Worm (Caenorhabditis elegans): Measurements from ENCODE around the gene fbxb-19.

fbxb-19 gene

DNA sequence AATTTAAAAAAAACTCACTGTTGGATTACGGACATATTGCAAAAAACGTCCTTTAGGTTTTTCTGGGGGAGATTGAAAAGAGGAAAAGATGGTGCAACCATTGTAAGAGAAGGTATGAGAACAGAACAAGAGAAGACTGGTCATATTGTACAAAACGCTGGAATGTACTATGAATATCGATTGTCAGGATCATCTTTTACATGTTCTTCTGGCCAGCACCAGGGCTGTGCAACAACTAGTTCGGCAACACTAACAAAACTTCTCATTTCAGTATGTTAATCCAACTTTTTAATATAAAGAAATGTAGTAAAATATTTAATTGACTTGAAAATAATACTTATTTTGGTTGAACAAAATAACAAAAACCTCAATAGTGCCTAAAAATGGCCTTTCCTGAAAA lies 14.4 kb upstream of the fbxb-19 start, which contains the start of gene fbxb-47:
Gene fbxb-47, minus strand, starts transcription at position 101 of the 400 bp plus-strand sequence.
- TF ChIP-seq aly-2 (tag; optimal IDR thresholded peaks at IDR 0.05): no peak
- TF ChIP-seq zip-4 (GFP tag; optimal IDR thresholded peaks at IDR 0.05): no peak
- TF ChIP-seq unc-130 (tag; optimal IDR thresholded peaks at IDR 0.05): no peak
- no peak for TF ChIP-seq nhr-84 (tag; optimal IDR thresholded peaks at IDR 0.05)
- no peak for TF ChIP-seq aha-1 (tag; optimal IDR thresholded peaks at IDR 0.05)
- TF ChIP-seq nhr-47 (tag; optimal IDR thresholded peaks at IDR 0.05): no peak
- TF ChIP-seq nhr-12 (tag; optimal IDR thresholded peaks at IDR 0.05): no peak
- no peak for TF ChIP-seq elt-2 (tag; optimal IDR thresholded peaks at IDR 0.05)
- TF ChIP-seq C34B4.2 (tag; optimal IDR thresholded peaks at IDR 0.05): no peak
- no peak for TF ChIP-seq lin-39 (tag; optimal IDR thresholded peaks at IDR 0.05)
- no peak for TF ChIP-seq efl-1 (optimal IDR thresholded peaks at IDR 0.05)
- TF ChIP-seq efl-1 (GFP tag; optimal IDR thresholded peaks at IDR 0.05 in 1 of 2): no peak
- TF ChIP-seq lin-13 (GFP tag; optimal IDR thresholded peaks at IDR 0.05): no peak
- TF ChIP-seq ceh-88 (GFP tag; IDR thresholded peaks at IDR 0.05): no peak
- TF ChIP-seq nhr-71 (tag; optimal IDR thresholded peaks at IDR 0.05): no peak
- TF ChIP-seq pag-3 (tag; optimal IDR thresholded peaks at IDR 0.05; ENCODE audit: borderline replicate concordance, insufficient read depth): no peak
- TF ChIP-seq ceh-82 (tag; optimal IDR thresholded peaks at IDR 0.05): no peak
- TF ChIP-seq lin-14 (GFP tag; optimal IDR thresholded peaks at IDR 0.05): no peak
- no peak for TF ChIP-seq egl-13 (tag; optimal IDR thresholded peaks at IDR 0.05)

DNA sequence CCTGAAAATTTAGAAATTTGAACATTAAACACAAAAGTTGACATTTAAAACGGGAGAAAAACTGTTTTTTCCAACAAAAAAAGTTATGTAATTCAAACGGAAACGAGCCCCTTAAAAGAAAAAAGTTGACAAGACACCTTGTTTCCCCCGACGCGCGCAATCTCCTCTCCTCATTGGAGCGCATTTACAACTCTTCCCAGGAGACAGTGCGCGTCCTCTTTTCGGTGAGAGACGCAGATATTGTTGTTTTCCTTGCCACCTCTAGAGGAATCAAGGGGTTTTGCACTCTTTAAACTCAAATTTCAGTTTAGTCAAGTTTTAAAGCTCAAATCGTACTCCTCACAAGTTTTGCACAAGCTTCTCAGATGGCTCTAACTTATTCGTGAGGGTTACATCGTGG lies 6.9 kb upstream of the fbxb-19 start, which contains the start of gene F58E1.13:
Gene F58E1.13, minus strand, starts transcription at position 12 of the 400 bp plus-strand sequence.
- no peak for TF ChIP-seq sup-37 (GFP tag; optimal IDR thresholded peaks at IDR 0.05)
- TF ChIP-seq ces-1 (GFP tag; optimal IDR thresholded peaks at IDR 0.05): no peak
- TF ChIP-seq elt-3 (tag; optimal IDR thresholded peaks at IDR 0.05): no peak
- TF ChIP-seq isw-1 (GFP tag; IDR thresholded peaks at IDR 0.05): no peak

DNA sequence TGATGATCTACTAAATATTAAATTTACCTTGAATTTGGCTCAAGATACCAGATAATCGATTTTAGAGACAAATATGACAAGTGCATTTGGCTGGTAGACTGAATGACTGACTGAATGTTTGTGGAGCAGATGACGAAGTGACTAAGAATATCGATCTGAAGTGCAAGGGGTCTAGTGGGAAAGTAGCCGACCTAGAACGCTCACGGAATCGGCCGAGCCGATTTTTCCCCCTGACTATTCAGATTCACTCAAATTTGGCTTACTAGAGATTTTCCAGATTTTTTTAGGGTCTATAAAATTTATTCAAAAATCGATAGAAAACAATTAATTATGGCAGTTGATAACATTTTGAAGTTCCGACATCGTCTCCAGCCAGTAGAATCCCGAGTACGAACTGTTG lies 5.5 kb upstream of the fbxb-19 start, which contains the start of gene fbxc-26:
Gene fbxc-26, minus strand, starts transcription at position 101 of the 400 bp plus-strand sequence.
- no peak for TF ChIP-seq lir-3 (tag; optimal IDR thresholded peaks at IDR 0.05; ENCODE audit: poor library complexity)
- no peak for TF ChIP-seq lin-15B (tag; optimal IDR thresholded peaks at IDR 0.05)
- no peak for TF ChIP-seq F16B12.6 (tag; optimal IDR thresholded peaks at IDR 0.05)
- no peak for TF ChIP-seq dpl-1 (GFP tag; optimal IDR thresholded peaks at IDR 0.05)
- no peak for TF ChIP-seq unc-62 (GFP tag; optimal IDR thresholded peaks at IDR 0.05)
- TF ChIP-seq alr-1 (tag; optimal IDR thresholded peaks at IDR 0.05; ENCODE audit: borderline replicate concordance): no peak
- TF ChIP-seq nhr-28 (tag; optimal IDR thresholded peaks at IDR 0.05): no peak

DNA sequence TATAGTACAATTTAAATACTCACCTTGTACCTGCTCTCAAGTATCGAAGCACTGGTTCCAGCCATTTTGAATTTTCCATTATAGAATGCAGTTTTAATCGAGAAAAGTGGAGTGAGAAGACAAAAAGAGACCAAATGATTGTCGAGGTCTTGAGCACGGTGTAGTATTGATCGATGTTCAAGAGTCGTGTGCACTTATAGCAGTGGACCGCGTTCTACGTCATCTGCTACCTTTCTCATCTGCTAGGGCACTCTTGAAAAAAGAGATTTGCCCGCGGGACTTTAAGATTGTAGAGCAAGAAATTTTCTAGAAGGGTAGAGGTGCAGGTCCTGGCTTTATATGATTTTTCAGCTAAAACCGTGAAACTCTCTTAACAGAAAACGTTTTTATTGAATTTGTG lies 3.8 kb upstream of the fbxb-19 start, which contains the start of gene fbxc-21:
Gene fbxc-21, minus strand, starts transcription at position 101 of the 400 bp plus-strand sequence.
- TF ChIP-seq lin-35 (GFP tag; optimal IDR thresholded peaks at IDR 0.05) (no peak), nhr-28 (tag; optimal IDR thresholded peaks at IDR 0.05) (no peak), nhr-47 (tag; optimal IDR thresholded peaks at IDR 0.05) (no peak), lin-15B (tag; optimal IDR thresholded peaks at IDR 0.05) (no peak), nhr-19 (GFP tag; conservative IDR thresholded peaks at IDR 0.05) (no peak), skn-1 (tag; optimal IDR thresholded peaks at IDR 0.05) (no peak), lin-13 (GFP tag; optimal IDR thresholded peaks at IDR 0.05) (no peak)

DNA sequence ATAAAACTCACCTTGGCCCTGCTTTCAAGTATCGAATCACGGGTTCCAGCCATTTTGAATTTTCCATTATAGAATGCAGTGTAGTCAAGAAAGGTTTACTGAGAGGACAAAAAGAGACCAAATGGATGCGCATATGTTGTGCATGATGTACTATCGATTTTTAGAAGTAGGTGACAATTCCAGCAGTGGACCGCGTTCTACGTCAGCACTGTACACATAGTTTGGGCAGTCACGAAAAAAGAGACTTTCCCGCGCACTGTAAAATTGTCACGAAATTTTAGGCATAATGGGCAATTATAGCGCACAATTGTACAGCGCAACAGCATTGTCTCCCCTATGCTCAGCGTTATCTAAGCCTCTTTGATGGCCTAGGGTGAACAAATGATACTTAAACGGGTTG lies 2.0 kb upstream of the fbxb-19 start, which contains the start of gene fbxc-22:
Gene fbxc-22, minus strand, starts transcription at position 101 of the 400 bp plus-strand sequence.
- TF ChIP-seq unc-86 (tag; optimal IDR thresholded peaks at IDR 0.05): no peak
- TF ChIP-seq ets-5 (GFP tag; IDR thresholded peaks at IDR 0.05): no peak
- TF ChIP-seq isw-1 (GFP tag; IDR thresholded peaks at IDR 0.05): no peak
- no peak for TF ChIP-seq jun-1 (tag; optimal IDR thresholded peaks at IDR 0.05)
- TF ChIP-seq fkh-4 (tag; optimal IDR thresholded peaks at IDR 0.05; ENCODE audit: borderline replicate concordance): no peak
- no peak for TF ChIP-seq ceh-90 (tag; optimal IDR thresholded peaks at IDR 0.05)
- no peak for TF ChIP-seq ceh-8 (GFP tag; optimal IDR thresholded peaks at IDR 0.05)
- no peak for TF ChIP-seq unc-62 (GFP tag; optimal IDR thresholded peaks at IDR 0.05)
- TF ChIP-seq rnt-1 (tag; optimal IDR thresholded peaks at IDR 0.05): no peak
- TF ChIP-seq Y116A8C.19 (tag; optimal IDR thresholded peaks at IDR 0.05; ENCODE audit: borderline replicate concordance): no peak
- TF ChIP-seq nhr-85 (tag): no peak
- no peak for TF ChIP-seq zag-1 (tag; optimal IDR thresholded peaks at IDR 0.05)
- no peak for TF ChIP-seq mef-2 (tag; optimal IDR thresholded peaks at IDR 0.05)
- no peak for TF ChIP-seq F16B12.6 (tag; optimal IDR thresholded peaks at IDR 0.05)
- TF ChIP-seq lsy-2 (tag; optimal IDR thresholded peaks at IDR 0.05): no peak
- no peak for TF ChIP-seq nhr-19 (GFP tag; conservative IDR thresholded peaks at IDR 0.05)
- TF ChIP-seq dpl-1 (GFP tag; optimal IDR thresholded peaks at IDR 0.05): no peak
- no peak for TF ChIP-seq mep-1 (tag; optimal IDR thresholded peaks at IDR 0.05)
